Worm (Caenorhabditis elegans): Measurements from ENCODE around the gene mig-14.

ce11 chrII:13721218-13721617, 20.3 kb upstream of the mig-14 start, which contains the start of gene sre-46:
- TF ChIP-seq tab-1 (GFP tag; IDR thresholded peaks at IDR 0.05) (no peak), flt-1 (GFP tag; IDR thresholded peaks at IDR 0.05) (no peak), klf-2 (GFP tag; conservative IDR thresholded peaks at IDR 0.05) (no peak), ztf-29 (GFP tag; IDR thresholded peaks at IDR 0.05) (no peak), ref-1 (GFP tag; conservative IDR thresholded peaks at IDR 0.05) (no peak), ztf-23 (GFP tag; IDR thresholded peaks at IDR 0.05) (no peak), med-1 (GFP tag; optimal IDR thresholded peaks at IDR 0.05; ENCODE audit: insufficient read depth) (no peak), cog-1 (tag; optimal IDR thresholded peaks at IDR 0.05) (no peak), T22C8.4 (GFP tag; IDR thresholded peaks at IDR 0.05) (no peak)

Measured in whole organism, midembryonic.